Fruit fly (Drosophila melanogaster) whole organism, adult: ENCODE data around the gene Fim.

Experiments
- CG11617 ChIP-seq: fragments of 200-800 bp; sonication (Bioruptor generic); optimal IDR thresholded peaks from 2 replicates; lab custom pipeline; 2017; ENCODE audit warnings: mild to moderate bottlenecking, missing biosample characterization, missing genetic modification reagents, missing genetic modification characterization
- CG12768 ChIP-seq: fragments of 200-800 bp; sonication (Bioruptor generic); optimal IDR thresholded peaks from 2 replicates; lab custom pipeline; 2017; ENCODE audit warnings: missing biosample characterization, missing genetic modification characterization, mild to moderate bottlenecking, moderate library complexity, missing genetic modification reagents

dm6 chrX:17282626-17283025 is 19.1 kb downstream of the Fim start, which contains the start of gene CG8664:
- TF ChIP-seq CG12768 (no peak), CG11617 (no peak)
